Worm (Caenorhabditis elegans) whole organism, L4/young adult: ENCODE results near the gene srh-192.

ENCODE experiments used
- W03F9.2 ChIP-seq: fragments of 150-350 bp; optimal IDR thresholded peaks from 2 replicates; lab custom pipeline; 2014; ENCODE audit warnings: missing biosample characterization, missing genetic modification characterization
- dao-5 ChIP-seq: sonication (generic microtip); optimal IDR thresholded peaks from 2 replicates; lab custom pipeline; 2016; ENCODE audit warnings: missing genotype, missing genetic modification characterization, moderate library complexity, missing compliant biosample characterization
- him-1 ChIP-seq: sonication (generic microtip); optimal IDR thresholded peaks from 2 replicates; lab custom pipeline; 2016; ENCODE audit warnings: missing genotype, missing genetic modification reagents, missing genetic modification characterization, missing compliant biosample characterization

ce11 chrV:4356047-4356612 lies 41.2 kb upstream of the srh-192 start:
- TF ChIP-seq W03F9.2 (tag; lab: Kevin White, UChicago) (no peak), him-1 (tag; lab: Kevin White, UChicago) (no peak), dao-5 (no peak)
